Fruit fly (Drosophila melanogaster) S2 (cell line): ENCODE results near the gene Rbsn-5.

Experiments
- CG8478 ChIP-seq: fragments of >200 bp; optimal IDR thresholded peaks from 2 replicates; lab custom pipeline; 2018
- CTCF ChIP-seq, 2 experiments: fragments of >200 bp; optimal IDR thresholded peaks; 2 replicates each; lab custom pipeline; 2018

dm6 chr2L:8163025-8163351 is 3.4 kb downstream of the Rbsn-5 start, which contains the start of gene Piezo:
- TF ChIP-seq CTCF (optimal IDR thresholded peaks at IDR 0.05; lab: Kevin White, UChicago), result no peak
- no peak for TF ChIP-seq CG8478
